Worm (Caenorhabditis elegans) whole organism, young adult: Measurements from ENCODE around the gene W10D9.1.
"Not testable (repeated sequence)": the region's sequence is repeated elsewhere in the genome, so short reads cannot be mapped to it uniquely, and the experiment has no call there.

Source experiments
- B0019.2 ChIP-seq: fragments of 200-800 bp; sonication (Bioruptor generic); conservative IDR thresholded peaks from 2 replicates; pipeline ENCODE4 v1.3.6; 2022; ENCODE audit warnings: missing genetic modification reagents, missing genetic modification characterization, missing compliant biosample characterization
- F33H1.4 ChIP-seq: fragments of 200-800 bp; sonication (Bioruptor generic); IDR thresholded peaks from 2 replicates; pipeline ENCODE4 v1.3.6; 2022; ENCODE audit warnings: missing genetic modification reagents, missing genetic modification characterization, missing compliant biosample characterization
- F39B2.1 ChIP-seq: fragments of 200-800 bp; sonication (Bioruptor generic); IDR thresholded peaks from 2 replicates; pipeline ENCODE4 v1.3.6; 2022; ENCODE audit warnings: missing genetic modification reagents, missing genetic modification characterization, missing compliant biosample characterization
- gei-17 ChIP-seq: fragments of 200-800 bp; sonication (Bioruptor generic); optimal IDR thresholded peaks from 2 replicates; lab custom pipeline; 2018; ENCODE audit warnings: mild to moderate bottlenecking, missing genetic modification characterization, missing compliant biosample characterization
- lsy-27 ChIP-seq: sonication (generic microtip); optimal IDR thresholded peaks from 2 replicates; lab custom pipeline; 2017; ENCODE audit warnings: missing genetic modification characterization, mild to moderate bottlenecking, missing compliant biosample characterization, antibody characterized with exemption, missing genotype, borderline replicate concordance; ENCODE audit not compliant: insufficient read depth
- mxl-1 ChIP-seq: sonication (generic microtip); optimal IDR thresholded peaks from 2 replicates; lab custom pipeline; 2016; ENCODE audit warnings: missing genetic modification characterization, missing compliant biosample characterization
- nhr-90 ChIP-seq: sonication (generic microtip); optimal IDR thresholded peaks from 2 replicates; lab custom pipeline; 2016; ENCODE audit warnings: missing genotype, mild to moderate bottlenecking, missing genetic modification characterization, missing compliant biosample characterization
- snpc-3.4 ChIP-seq: sonication (generic microtip); optimal IDR thresholded peaks from 2 replicates; lab custom pipeline; 2017; ENCODE audit warnings: missing genetic modification characterization, mild to moderate bottlenecking, missing compliant biosample characterization, antibody characterized with exemption, moderate library complexity, missing genotype, missing genetic modification reagents

DNA sequence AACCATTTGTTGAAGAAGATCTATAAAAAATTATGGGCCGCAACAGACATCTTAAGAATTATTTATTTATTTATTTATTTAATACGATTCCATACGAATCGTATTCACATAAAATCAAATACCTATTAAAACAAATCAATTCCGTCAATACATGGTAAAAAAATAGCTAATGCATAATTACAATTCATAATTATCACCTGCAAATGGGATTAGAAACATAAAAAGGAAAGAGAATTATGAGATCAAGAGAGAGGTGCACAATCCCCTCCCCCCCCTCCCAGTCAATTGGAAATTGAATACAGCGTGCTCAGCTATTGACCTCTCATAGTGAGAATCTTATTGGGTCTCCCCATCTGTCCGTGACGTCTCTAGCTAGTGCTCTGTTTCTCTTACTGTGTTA lies 13.6 kb upstream of the W10D9.1 start, which contains the start of gene C24H12.1:
- TF ChIP-seq lsy-27; F39B2.1 (GFP tag; lab: Robert Waterston, UW); B0019.2 (GFP tag; lab: Robert Waterston, UW); nhr-90 (tag; lab: Kevin White, UChicago); gei-17 (GFP tag; lab: Kevin White, UChicago); mxl-1 (tag; lab: Kevin White, UChicago); F33H1.4 (GFP tag; lab: Robert Waterston, UW); snpc-3.4 (tag; lab: Kevin White, UChicago): not testable (repeated sequence)
